Worm (Caenorhabditis elegans) whole organism, L3 larva: ENCODE measurements around the gene str-230.

ENCODE experiments used
- R02D3.7 ChIP-seq: fragments of 150-350 bp; optimal IDR thresholded peaks from 2 replicates; lab custom pipeline; 2014; ENCODE audit warnings: missing biosample characterization, missing genetic modification characterization
- aly-2 ChIP-seq: fragments of 150-350 bp; optimal IDR thresholded peaks from 2 replicates; lab custom pipeline; 2014; ENCODE audit warnings: missing biosample characterization, missing genetic modification characterization
- ceh-16 ChIP-seq: sonication (generic microtip); optimal IDR thresholded peaks from 2 replicates; lab custom pipeline; 2017; ENCODE audit warnings: missing biosample characterization, missing genetic modification characterization
- ceh-28 ChIP-seq: fragments of 150-350 bp; optimal IDR thresholded peaks from 2 replicates; lab custom pipeline; 2014; ENCODE audit warnings: missing biosample characterization, missing genetic modification reagents, missing genetic modification characterization
- ceh-82 ChIP-seq: fragments of 150-350 bp; optimal IDR thresholded peaks from 2 replicates; lab custom pipeline; 2014; ENCODE audit warnings: missing biosample characterization, missing genetic modification characterization
- ceh-9 ChIP-seq: sonication (generic microtip); optimal IDR thresholded peaks from 2 replicates; lab custom pipeline; 2018; ENCODE audit warnings: missing biosample characterization, missing genetic modification characterization
- daf-12 ChIP-seq: fragments of 150-350 bp; optimal IDR thresholded peaks from 2 replicates; lab custom pipeline; 2014; ENCODE audit warnings: missing biosample characterization, missing genetic modification reagents, missing genetic modification characterization
- egl-27 ChIP-seq: sonication (generic microtip); optimal IDR thresholded peaks from 4 replicates; lab custom pipeline; 2017; ENCODE audit warnings: missing biosample characterization, missing genetic modification reagents, missing genetic modification characterization
- egl-5 ChIP-seq: fragments of 150-350 bp; optimal IDR thresholded peaks from 2 replicates; lab custom pipeline; 2017; ENCODE audit warnings: missing biosample characterization, missing genetic modification reagents, missing genetic modification characterization, inconsistent platforms
- elt-1 ChIP-seq: fragments of 150-350 bp; optimal IDR thresholded peaks from 2 replicates; lab custom pipeline; 2014; ENCODE audit warnings: missing biosample characterization, missing genetic modification characterization
- elt-2 ChIP-seq: sonication (generic microtip); optimal IDR thresholded peaks from 2 replicates; lab custom pipeline; 2016; ENCODE audit warnings: missing genetic modification reagents, mild to moderate bottlenecking, missing genetic modification characterization, missing compliant biosample characterization
- elt-3 ChIP-seq, 3 experiments: fragments of 150-350 bp in 1 of 3; sonication (generic microtip) in 2 of 3; optimal IDR thresholded peaks; 2 replicates in 2 of 3; 4 replicates in 1 of 3; lab custom pipeline; 2014 to 2017; ENCODE audit warnings: missing biosample characterization in 3 of 3, missing genetic modification characterization in 3 of 3
- eor-1 ChIP-seq, 2 experiments: fragments of 150-350 bp; optimal IDR thresholded peaks; 2 replicates each; lab custom pipeline; 2014 to 2018; ENCODE audit warnings: missing biosample characterization in 2 of 2, missing genetic modification characterization in 2 of 2
- fkh-2 ChIP-seq: fragments of 150-350 bp; optimal IDR thresholded peaks from 2 replicates; lab custom pipeline; 2014; ENCODE audit warnings: missing biosample characterization, missing genetic modification reagents, missing genetic modification characterization
- jun-1 ChIP-seq: fragments of 150-350 bp; optimal IDR thresholded peaks from 2 replicates; lab custom pipeline; 2014; ENCODE audit warnings: missing biosample characterization, missing genetic modification reagents, missing genetic modification characterization
- lin-15B ChIP-seq: fragments of 150-350 bp; optimal IDR thresholded peaks from 2 replicates; lab custom pipeline; 2014; ENCODE audit warnings: missing biosample characterization, missing genetic modification characterization
- lin-39 ChIP-seq: fragments of 150-350 bp; optimal IDR thresholded peaks from 2 replicates; lab custom pipeline; 2018; ENCODE audit warnings: missing biosample characterization, missing genetic modification reagents, missing genetic modification characterization
- lsy-12 ChIP-seq: sonication (generic microtip); optimal IDR thresholded peaks from 2 replicates; lab custom pipeline; 2016; ENCODE audit warnings: mild to moderate bottlenecking, missing genetic modification characterization, missing compliant biosample characterization
- mdl-1 ChIP-seq: fragments of 150-350 bp; optimal IDR thresholded peaks from 2 replicates; lab custom pipeline; 2014; ENCODE audit warnings: missing biosample characterization, missing genetic modification characterization
- nfya-1 ChIP-seq: sonication (generic microtip); optimal IDR thresholded peaks from 2 replicates; lab custom pipeline; 2017; ENCODE audit warnings: missing genetic modification characterization, mild to moderate bottlenecking, missing compliant biosample characterization, antibody characterized with exemption, moderate library complexity; ENCODE audit not compliant: insufficient read depth
- nhr-12 ChIP-seq: fragments of 150-350 bp; optimal IDR thresholded peaks from 2 replicates; lab custom pipeline; 2014; ENCODE audit warnings: missing biosample characterization, missing genetic modification characterization
- nhr-23 ChIP-seq: fragments of 150-350 bp; optimal IDR thresholded peaks from 2 replicates; lab custom pipeline; 2014; ENCODE audit warnings: missing biosample characterization, missing genetic modification reagents, missing genetic modification characterization
- nhr-237 ChIP-seq: fragments of 150-350 bp; optimal IDR thresholded peaks from 2 replicates; lab custom pipeline; 2014; ENCODE audit warnings: missing biosample characterization, missing genetic modification characterization
- nhr-25 ChIP-seq: sonication (generic microtip); optimal IDR thresholded peaks from 2 replicates; lab custom pipeline; 2017; ENCODE audit warnings: missing biosample characterization, missing genetic modification characterization
- nhr-43 ChIP-seq: sonication (generic microtip); optimal IDR thresholded peaks from 2 replicates; lab custom pipeline; 2016; ENCODE audit warnings: mild to moderate bottlenecking, missing genetic modification characterization, missing compliant biosample characterization; ENCODE audit not compliant: poor library complexity, severe bottlenecking
- nhr-67 ChIP-seq: fragments of 150-350 bp; optimal IDR thresholded peaks from 2 replicates; lab custom pipeline; 2014; ENCODE audit warnings: missing biosample characterization, missing genetic modification characterization
- nhr-76 ChIP-seq: fragments of 150-350 bp; sonication (generic microtip); optimal IDR thresholded peaks from 5 replicates; lab custom pipeline; 2014; ENCODE audit warnings: missing biosample characterization, missing genetic modification characterization
- pha-4 ChIP-seq: fragments of 150-350 bp; optimal IDR thresholded peaks from 2 replicates; lab custom pipeline; 2014; ENCODE audit warnings: missing biosample characterization, missing genetic modification reagents, missing genetic modification characterization
- snpc-4 ChIP-seq: fragments of 150-350 bp; optimal IDR thresholded peaks from 2 replicates; lab custom pipeline; 2014; ENCODE audit warnings: missing biosample characterization, missing genetic modification characterization
- tbx-2 ChIP-seq: sonication (generic microtip); optimal IDR thresholded peaks from 2 replicates; lab custom pipeline; 2016; ENCODE audit warnings: mild to moderate bottlenecking, missing genetic modification characterization, missing compliant biosample characterization
- unc-39 ChIP-seq: sonication (generic microtip); optimal IDR thresholded peaks from 4 replicates; lab custom pipeline; 2017; ENCODE audit warnings: missing biosample characterization, missing genetic modification characterization
- unc-62 ChIP-seq: fragments of 150-350 bp; sonication (generic microtip); optimal IDR thresholded peaks from 4 replicates; lab custom pipeline; 2014; ENCODE audit warnings: missing biosample characterization, missing genetic modification reagents, missing genetic modification characterization
- ztf-11 ChIP-seq: fragments of 150-350 bp; optimal IDR thresholded peaks from 2 replicates; lab custom pipeline; 2014; ENCODE audit warnings: missing biosample characterization, missing genetic modification characterization
- ztf-4 ChIP-seq: fragments of 150-350 bp; optimal IDR thresholded peaks from 2 replicates; lab custom pipeline; 2014; ENCODE audit warnings: missing biosample characterization, missing genetic modification characterization

Gene str-230

ce11 chrV:14248025-14248424, 37.4 kb upstream of the str-230 start, which contains the start of gene K02E11.4:
Gene K02E11.4, minus strand, starts transcription at chrV:14248125.
- no peak for TF ChIP-seq elt-3 (tag; optimal IDR thresholded peaks at IDR 0.05; lab: Kevin White, UChicago)
- TF ChIP-seq eor-1 (tag; optimal IDR thresholded peaks at IDR 0.05; lab: Kevin White, UChicago), result no peak
- TF ChIP-seq nhr-237 (tag; lab: Kevin White, UChicago), result no peak
- no peak for TF ChIP-seq nhr-12 (tag; lab: Kevin White, UChicago)
- TF ChIP-seq nhr-43 (tag; lab: Kevin White, UChicago), result no peak
- TF ChIP-seq nhr-67, result no peak
- TF ChIP-seq ceh-82 (tag; lab: Kevin White, UChicago), result no peak
- TF ChIP-seq nhr-23 (tag; lab: Kevin White, UChicago), result no peak
- no peak for TF ChIP-seq fkh-2 (tag; lab: Kevin White, UChicago)
- no peak for TF ChIP-seq lin-15B (tag; lab: Kevin White, UChicago)
- TF ChIP-seq lin-39 (tag; lab: Kevin White, UChicago), result no peak
- TF ChIP-seq tbx-2 (tag; lab: Kevin White, UChicago), result no peak
- no peak for TF ChIP-seq ceh-9
- no peak for TF ChIP-seq nhr-76 (tag; lab: Kevin White, UChicago)
- TF ChIP-seq daf-12 (tag; lab: Kevin White, UChicago), result no peak

- TF ChIP-seq nhr-43 (tag; lab: Kevin White, UChicago), result no peak
- TF ChIP-seq R02D3.7 (tag; lab: Kevin White, UChicago), result no peak
- no peak for TF ChIP-seq nhr-23 (tag; lab: Kevin White, UChicago)
- TF ChIP-seq elt-3 (tag; optimal IDR thresholded peaks at IDR 0.05; lab: Kevin White, UChicago), result no peak
- no peak for TF ChIP-seq lin-39 (tag; lab: Kevin White, UChicago)
- TF ChIP-seq jun-1 (tag; lab: Kevin White, UChicago), result no peak
- no peak for TF ChIP-seq daf-12 (tag; lab: Kevin White, UChicago)
- TF ChIP-seq elt-2 (tag; lab: Kevin White, UChicago), result no peak
- no peak for TF ChIP-seq nhr-25 (tag; lab: Kevin White, UChicago)
- TF ChIP-seq unc-39, result no peak
- no peak for TF ChIP-seq egl-27 (tag; lab: Kevin White, UChicago)
- no peak for TF ChIP-seq ceh-9
- no peak for TF ChIP-seq ceh-28
- no peak for TF ChIP-seq ceh-16 (tag; lab: Kevin White, UChicago)
- no peak for TF ChIP-seq ztf-11
- no peak for TF ChIP-seq aly-2
- no peak for TF ChIP-seq fkh-2 (tag; lab: Kevin White, UChicago)
Observed at ce11 chrV:14246761-14247160, 36.1 kb upstream of the str-230 start, which contains the start of gene K02E11.3. Gene K02E11.3, minus strand, starts transcription at chrV:14246861.

- no peak for TF ChIP-seq nhr-67
- TF ChIP-seq mdl-1, result no peak
- no peak for TF ChIP-seq ceh-16 (tag; lab: Kevin White, UChicago)
- TF ChIP-seq snpc-4, result no peak
- TF ChIP-seq nfya-1 (tag; lab: Kevin White, UChicago), result no peak
- TF ChIP-seq nhr-12 (tag; lab: Kevin White, UChicago), result no peak
Observed at ce11 chrV:14243904-14244303, 33.3 kb upstream of the str-230 start, which contains the start of gene sre-7. Gene sre-7, plus strand, starts transcription at chrV:14244204.

DNA sequence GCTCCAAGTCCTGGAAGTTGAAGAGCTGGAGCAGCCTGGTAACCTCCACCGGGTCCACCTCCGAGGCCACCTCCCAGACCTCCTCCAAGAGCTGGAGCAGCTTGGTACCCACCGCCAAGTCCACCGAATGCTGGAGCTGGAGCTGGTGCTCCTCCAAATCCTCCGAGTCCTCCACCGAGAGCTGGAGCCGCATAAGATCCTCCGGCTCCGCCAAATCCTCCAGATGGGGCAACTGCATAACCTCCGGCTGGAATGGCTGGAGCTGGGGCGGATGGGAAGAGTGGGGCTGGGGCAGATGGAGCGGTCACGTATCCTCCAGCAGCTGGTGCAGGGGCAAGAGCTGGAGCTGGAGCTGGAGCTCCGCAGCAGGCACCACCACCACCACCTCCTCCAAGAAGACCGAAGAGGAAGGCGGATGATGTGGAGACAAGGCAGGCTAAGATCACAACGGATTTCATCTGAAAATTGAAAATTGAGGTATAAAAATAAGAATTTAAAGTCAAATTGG, 30.1 kb upstream of the str-230 start, which contains the start of gene K02E11.10:
K02E11.10 (minus strand) TSS at position 458 of the 508 bp plus-strand sequence.
- no peak for TF ChIP-seq jun-1 (tag; lab: Kevin White, UChicago)
- TF ChIP-seq elt-3 (tag; optimal IDR thresholded peaks at IDR 0.05; lab: Kevin White, UChicago), result no peak
- no peak for TF ChIP-seq unc-62 (GFP tag; lab: Kevin White, UChicago)
- TF ChIP-seq nhr-67, result no peak
- no peak for TF ChIP-seq elt-1 (tag; lab: Kevin White, UChicago)
- no peak for TF ChIP-seq ztf-4 (tag; lab: Kevin White, UChicago)
- no peak for TF ChIP-seq lin-39 (tag; lab: Kevin White, UChicago)

DNA sequence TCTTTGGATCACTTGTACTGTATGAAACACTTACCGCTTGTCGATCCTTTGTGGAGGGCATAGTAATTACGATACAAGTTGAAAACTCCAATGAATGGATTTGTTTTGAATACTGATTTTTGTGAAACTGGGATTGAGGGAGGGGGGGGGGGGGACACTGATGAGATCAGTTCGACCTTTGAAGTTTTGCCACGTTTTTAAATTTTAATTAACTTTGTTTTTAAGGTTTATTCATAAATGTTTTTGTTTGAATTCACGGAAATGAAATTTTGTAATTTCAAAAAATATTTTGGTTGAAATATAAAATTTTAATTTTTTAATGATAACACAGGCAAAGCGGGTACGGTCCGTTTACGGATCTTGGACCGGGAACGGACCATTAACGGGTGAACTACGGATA, 25.3 kb upstream of the str-230 start, which contains the start of gene ent-3:
ent-3 (minus strand) TSS at position 101 of the 400 bp plus-strand sequence.
- TF ChIP-seq elt-3 (tag; optimal IDR thresholded peaks at IDR 0.05; lab: Kevin White, UChicago) (no peak), unc-39 (no peak), egl-27 (tag; lab: Kevin White, UChicago) (no peak), pha-4 (tag; lab: Kevin White, UChicago) (no peak), egl-5 (no peak), daf-12 (tag; lab: Kevin White, UChicago) (no peak), tbx-2 (tag; lab: Kevin White, UChicago) (no peak), lin-15B (tag; lab: Kevin White, UChicago) (no peak), ceh-16 (tag; lab: Kevin White, UChicago) (no peak), elt-2 (tag; lab: Kevin White, UChicago) (no peak), nhr-25 (tag; lab: Kevin White, UChicago) (no peak), lsy-12 (tag; lab: Kevin White, UChicago) (no peak), aly-2 (no peak), nhr-43 (tag; lab: Kevin White, UChicago) (no peak), elt-1 (tag; lab: Kevin White, UChicago) (no peak)
- TF ChIP-seq, all 47 proteins: peak for 0
